Fruit fly (Drosophila melanogaster) Kc167 (cell line): ENCODE measurements around the gene RpS28a.

ENCODE experiments used
- Myc ChIP-seq: fragments of >200 bp; optimal IDR thresholded peaks from 2 replicates; lab custom pipeline; 2017; ENCODE audit warnings: missing external identifiers
- Sin3A ChIP-seq: fragments of >200 bp; optimal IDR thresholded peaks from 2 replicates; lab custom pipeline; 2018; ENCODE audit warnings: missing external identifiers
- h ChIP-seq: fragments of >200 bp; optimal IDR thresholded peaks from 3 replicates; lab custom pipeline; 2018; ENCODE audit warnings: missing external identifiers
- insv ChIP-seq: fragments of >200 bp; optimal IDR thresholded peaks from 3 replicates; lab custom pipeline; 2018; ENCODE audit warnings: missing external identifiers
- psq ChIP-seq: fragments of >200 bp; optimal IDR thresholded peaks from 2 replicates; lab custom pipeline; 2017; ENCODE audit warnings: missing external identifiers
- ttk ChIP-seq: sonication (Bioruptor generic); optimal IDR thresholded peaks from 2 replicates; lab custom pipeline; 2017; ENCODE audit warnings: missing external identifiers

- TF ChIP-seq ttk (no peak), h (lab: Kevin White, UChicago) (no peak), Myc (lab: Kevin White, UChicago) (no peak), psq (lab: Kevin White, UChicago) (no peak), Sin3A (lab: Kevin White, UChicago) (no peak), insv (lab: Kevin White, UChicago) (no peak)
Measured at dm6 chr3R:30022452-30023028, at the start of gene RpS28a, which contains the start of gene Axn.
